Worm (Caenorhabditis elegans): ENCODE results near the gene C06E1.7.

DNA sequence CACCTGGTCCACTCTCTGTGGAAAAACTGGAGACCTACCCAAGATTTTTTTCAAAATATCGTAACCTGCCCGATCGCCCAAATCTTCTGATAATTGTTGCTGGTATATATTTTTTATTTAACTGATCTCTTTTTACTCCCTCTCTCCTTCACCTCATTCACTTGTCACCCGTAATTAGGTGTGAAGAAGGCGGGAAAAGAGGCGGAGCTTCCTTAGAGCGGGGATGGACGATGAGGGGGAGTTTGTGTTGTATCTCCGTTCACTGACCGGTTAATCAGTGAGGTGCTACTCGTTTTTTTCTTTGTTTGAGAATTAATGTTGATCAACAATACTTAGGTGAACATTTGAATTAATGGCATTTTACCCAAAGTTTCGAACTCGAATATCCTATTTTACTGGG lies 28.9 kb upstream of the C06E1.7 start, which contains the start of gene ceh-16:
- TF ChIP-seq tlp-1 (tag; optimal IDR thresholded peaks at IDR 0.05): no peak
- no peak for TF ChIP-seq xbp-1 (tag; optimal IDR thresholded peaks at IDR 0.05)
- TF ChIP-seq blmp-1 (tag; optimal IDR thresholded peaks at IDR 0.05): no peak
- TF ChIP-seq ama-1 (optimal IDR thresholded peaks at IDR 0.05): no peak
